Worm (Caenorhabditis elegans) whole organism, L1 larva: ENCODE data around the gene srh-67.

ENCODE experiments used
- ces-1 ChIP-seq: fragments of 150-350 bp; optimal IDR thresholded peaks from 2 replicates; lab custom pipeline; 2014; ENCODE audit warnings: missing biosample characterization, missing genetic modification reagents, missing genetic modification characterization
- nhr-237 ChIP-seq: fragments of 150-350 bp; optimal IDR thresholded peaks from 2 replicates; lab custom pipeline; 2014; ENCODE audit warnings: missing biosample characterization, missing genetic modification characterization
- nhr-77 ChIP-seq: fragments of 150-350 bp; optimal IDR thresholded peaks from 2 replicates; lab custom pipeline; 2014; ENCODE audit warnings: missing biosample characterization, missing genetic modification characterization
- rnt-1 ChIP-seq: sonication (generic microtip); optimal IDR thresholded peaks from 2 replicates; lab custom pipeline; 2016; ENCODE audit warnings: mild to moderate bottlenecking, missing genetic modification characterization, moderate library complexity, missing compliant biosample characterization
- tbx-2 ChIP-seq: sonication (generic microtip); optimal IDR thresholded peaks from 2 replicates; lab custom pipeline; 2016; ENCODE audit warnings: missing genetic modification characterization, missing compliant biosample characterization
- xbp-1 ChIP-seq: sonication (generic microtip); optimal IDR thresholded peaks from 2 replicates; lab custom pipeline; 2016; ENCODE audit warnings: missing genetic modification characterization, missing compliant biosample characterization
- zag-1 ChIP-seq: fragments of 150-350 bp; optimal IDR thresholded peaks from 2 replicates; lab custom pipeline; 2014; ENCODE audit warnings: missing biosample characterization, missing genetic modification characterization
- ztf-11 ChIP-seq, 2 experiments: sonication (generic microtip); optimal IDR thresholded peaks; 2 replicates each; lab custom pipeline; 2016 to 2017; ENCODE audit warnings: missing genetic modification characterization in 2 of 2, missing biosample characterization in 1 of 2, missing compliant biosample characterization in 1 of 2

- TF ChIP-seq ztf-11 (tag; optimal IDR thresholded peaks at IDR 0.05; lab: Kevin White, UChicago) (no peak), nhr-77 (tag; lab: Kevin White, UChicago) (no peak), xbp-1 (tag; lab: Kevin White, UChicago) (no peak), rnt-1 (tag; lab: Kevin White, UChicago) (no peak), zag-1 (tag; lab: Kevin White, UChicago) (no peak), ces-1 (GFP tag; lab: Kevin White, UChicago) (no peak), nhr-237 (tag; lab: Kevin White, UChicago) (no peak), tbx-2 (tag; lab: Kevin White, UChicago) (no peak)
Observed at ce11 chrII:12506511-12506910, 2.2 kb upstream of the srh-67 start.
